Worm (Caenorhabditis elegans): Measurements from ENCODE around the gene crn-4.

DNA sequence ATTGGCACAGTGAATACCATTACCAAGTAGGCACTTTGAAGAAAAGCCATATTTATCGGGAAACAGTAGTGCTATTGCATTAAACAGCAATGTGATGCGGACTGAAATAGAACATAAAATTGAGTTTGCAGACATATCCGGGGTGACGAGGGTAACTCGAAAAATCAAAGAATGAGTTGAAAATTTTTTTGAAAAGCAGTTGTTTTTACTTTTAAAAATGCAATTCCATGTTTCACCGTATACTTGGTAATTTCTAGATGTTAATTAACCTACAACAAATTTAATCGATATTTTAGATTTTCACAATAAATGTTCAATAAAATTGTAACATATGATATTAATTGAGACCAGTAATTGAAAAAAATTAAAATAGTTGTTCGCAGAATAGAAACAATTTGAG lies 16.3 kb upstream of the crn-4 start, which contains the start of gene AH9.4:
- no peak for TF ChIP-seq jun-1 (tag; optimal IDR thresholded peaks at IDR 0.05)
- no peak for TF ChIP-seq saeg-2 (GFP tag; IDR thresholded peaks at IDR 0.05)
- no peak for TF ChIP-seq mxl-2 (GFP tag; conservative IDR thresholded peaks at IDR 0.05)
- TF ChIP-seq spr-3 (GFP tag; optimal IDR thresholded peaks at IDR 0.05): no peak
- TF ChIP-seq php-3 (GFP tag; IDR thresholded peaks at IDR 0.05): no peak
- TF ChIP-seq daf-16 (GFP tag; optimal IDR thresholded peaks at IDR 0.05): no peak
- TF ChIP-seq daf-16 (tag; optimal IDR thresholded peaks at IDR 0.05): no peak
- no peak for TF ChIP-seq unc-130 (GFP tag; optimal IDR thresholded peaks at IDR 0.05)
- no peak for TF ChIP-seq nhr-25 (tag; optimal IDR thresholded peaks at IDR 0.05; ENCODE audit: borderline replicate concordance, insufficient read depth)
- no peak for TF ChIP-seq Y75B8A.6 (GFP tag; IDR thresholded peaks at IDR 0.05)
- TF ChIP-seq dve-1 (tag; optimal IDR thresholded peaks at IDR 0.05; ENCODE audit: insufficient read depth): no peak
- TF ChIP-seq dmd-6 (GFP tag; IDR thresholded peaks at IDR 0.05): no peak
- TF ChIP-seq egl-27 (tag; optimal IDR thresholded peaks at IDR 0.05): no peak
- TF ChIP-seq rbr-2 (tag; optimal IDR thresholded peaks at IDR 0.05): no peak
